Worm (Caenorhabditis elegans) whole organism, L1 larva: ENCODE data around the gene W04H10.6.
"Not testable (repeated sequence)": the region's sequence is repeated elsewhere in the genome, so short reads cannot be mapped to it uniquely, and the experiment has no call there.

Experiments used
- C04F5.9 ChIP-seq: sonication (generic microtip); optimal IDR thresholded peaks from 2 replicates; lab custom pipeline; 2016; ENCODE audit warnings: missing genetic modification characterization, missing compliant biosample characterization
- C16A3.4 ChIP-seq: fragments of 150-350 bp; optimal IDR thresholded peaks from 2 replicates; lab custom pipeline; 2014; ENCODE audit warnings: missing biosample characterization, missing genetic modification characterization
- C34B4.2 ChIP-seq: sonication (generic microtip); optimal IDR thresholded peaks from 2 replicates; lab custom pipeline; 2017; ENCODE audit warnings: mild to moderate bottlenecking, missing genetic modification characterization, missing compliant biosample characterization
- F16B12.6 ChIP-seq: fragments of 150-350 bp; optimal IDR thresholded peaks from 2 replicates; lab custom pipeline; 2014; ENCODE audit warnings: missing biosample characterization, missing genetic modification characterization
- ceh-63 ChIP-seq: fragments of 200-800 bp; sonication (Bioruptor generic); optimal IDR thresholded peaks from 2 replicates; lab custom pipeline; 2018; ENCODE audit warnings: mild to moderate bottlenecking, missing genetic modification characterization, missing compliant biosample characterization
- ceh-8 ChIP-seq: fragments of 200-800 bp; sonication (Bioruptor generic); optimal IDR thresholded peaks from 2 replicates; lab custom pipeline; 2018; ENCODE audit warnings: mild to moderate bottlenecking, missing genetic modification characterization, moderate library complexity, missing compliant biosample characterization
- ces-1 ChIP-seq: fragments of 150-350 bp; optimal IDR thresholded peaks from 2 replicates; lab custom pipeline; 2014; ENCODE audit warnings: missing biosample characterization, missing genetic modification reagents, missing genetic modification characterization
- efl-1 ChIP-seq, 4 experiments: fragments of 150-350 bp; optimal IDR thresholded peaks in 3 of 4; peaks in 1 of 4; 1 replicate in 1 of 4; 2 replicates in 3 of 4; lab custom pipeline; 2014; ENCODE audit warnings: missing biosample characterization in 2 of 4, missing genetic modification characterization in 2 of 4, missing genetic modification reagents in 2 of 4
- egl-13 ChIP-seq: sonication (generic microtip); optimal IDR thresholded peaks from 2 replicates; lab custom pipeline; 2016; ENCODE audit warnings: missing genotype, missing genetic modification reagents, missing genetic modification characterization, missing compliant biosample characterization
- elt-2 ChIP-seq: sonication (generic microtip); optimal IDR thresholded peaks from 2 replicates; lab custom pipeline; 2016; ENCODE audit warnings: missing genetic modification characterization, mild to moderate bottlenecking, inconsistent platforms, missing compliant biosample characterization, missing genetic modification reagents
- fkh-10 ChIP-seq: sonication (generic microtip); optimal IDR thresholded peaks from 2 replicates; lab custom pipeline; 2017; ENCODE audit warnings: missing biosample characterization, missing genetic modification reagents, missing genetic modification characterization
- fkh-8 ChIP-seq: sonication (generic microtip); optimal IDR thresholded peaks from 2 replicates; lab custom pipeline; 2016; ENCODE audit warnings: mild to moderate bottlenecking, missing genetic modification characterization, missing compliant biosample characterization
- hlh-17 ChIP-seq: fragments of 200-800 bp; sonication (Bioruptor generic); optimal IDR thresholded peaks from 2 replicates; lab custom pipeline; 2018; ENCODE audit warnings: missing genetic modification characterization, mild to moderate bottlenecking, missing compliant biosample characterization, moderate library complexity, borderline replicate concordance
- irx-1 ChIP-seq: sonication (generic microtip); optimal IDR thresholded peaks from 2 replicates; lab custom pipeline; 2016; ENCODE audit warnings: missing genetic modification characterization, missing compliant biosample characterization
- jun-1 ChIP-seq: fragments of 150-350 bp; optimal IDR thresholded peaks from 2 replicates; lab custom pipeline; 2014; ENCODE audit warnings: missing biosample characterization, missing genetic modification reagents, missing genetic modification characterization
- lin-13 ChIP-seq: fragments of 150-350 bp; optimal IDR thresholded peaks from 2 replicates; lab custom pipeline; 2014; ENCODE audit warnings: missing biosample characterization, missing genetic modification reagents, missing genetic modification characterization
- lin-35 ChIP-seq, 2 experiments: fragments of 150-350 bp; optimal IDR thresholded peaks; 2 replicates each; lab custom pipeline; 2014; ENCODE audit warnings: missing biosample characterization in 2 of 2, missing genetic modification characterization in 2 of 2, missing genetic modification reagents in 2 of 2
- mdl-1 ChIP-seq, 2 experiments: fragments of 150-350 bp; optimal IDR thresholded peaks; 2 replicates each; lab custom pipeline; 2014 to 2017; ENCODE audit warnings: missing biosample characterization in 2 of 2, missing genetic modification characterization in 2 of 2, inconsistent platforms in 1 of 2
- mef-2 ChIP-seq: fragments of 150-350 bp; optimal IDR thresholded peaks from 2 replicates; lab custom pipeline; 2014; ENCODE audit warnings: missing biosample characterization, missing genetic modification characterization
- mep-1 ChIP-seq: fragments of 150-350 bp; optimal IDR thresholded peaks from 2 replicates; lab custom pipeline; 2014; ENCODE audit warnings: missing biosample characterization, missing genetic modification characterization
- nhr-12 ChIP-seq: sonication (generic microtip); optimal IDR thresholded peaks from 2 replicates; lab custom pipeline; 2017; ENCODE audit warnings: missing biosample characterization, missing genetic modification characterization
- nhr-19 ChIP-seq: fragments of 200-800 bp; sonication (Bioruptor generic); conservative IDR thresholded peaks from 2 replicates; pipeline ENCODE4 v1.3.6; 2022; ENCODE audit warnings: missing genetic modification characterization, missing compliant biosample characterization
- nhr-20 ChIP-seq: sonication (generic microtip); optimal IDR thresholded peaks from 2 replicates; lab custom pipeline; 2016; ENCODE audit warnings: mild to moderate bottlenecking, missing genetic modification characterization, missing compliant biosample characterization
- nhr-76 ChIP-seq: sonication (generic microtip); optimal IDR thresholded peaks from 2 replicates; lab custom pipeline; 2017; ENCODE audit warnings: missing biosample characterization, missing genetic modification characterization
- nhr-84 ChIP-seq: sonication (generic microtip); optimal IDR thresholded peaks from 2 replicates; lab custom pipeline; 2017; ENCODE audit warnings: missing biosample characterization, missing genetic modification characterization
- pqm-1 ChIP-seq: sonication (generic microtip); optimal IDR thresholded peaks from 3 replicates; lab custom pipeline; 2017; ENCODE audit warnings: missing biosample characterization, missing genetic modification characterization
- rnt-1 ChIP-seq: sonication (generic microtip); optimal IDR thresholded peaks from 2 replicates; lab custom pipeline; 2016; ENCODE audit warnings: mild to moderate bottlenecking, missing genetic modification characterization, moderate library complexity, missing compliant biosample characterization
- skn-1 ChIP-seq: fragments of 150-350 bp; optimal IDR thresholded peaks from 2 replicates; lab custom pipeline; 2014; ENCODE audit warnings: missing biosample characterization, missing genetic modification characterization
- sptf-1 ChIP-seq: fragments of 150-350 bp; optimal IDR thresholded peaks from 2 replicates; lab custom pipeline; 2014; ENCODE audit warnings: missing biosample characterization, missing genetic modification characterization
- sup-37 ChIP-seq: fragments of 200-800 bp; sonication (Bioruptor generic); optimal IDR thresholded peaks from 2 replicates; lab custom pipeline; 2018; ENCODE audit warnings: mild to moderate bottlenecking, missing genetic modification characterization, missing compliant biosample characterization
- swsn-7 ChIP-seq: sonication (generic microtip); optimal IDR thresholded peaks from 2 replicates; lab custom pipeline; 2016; ENCODE audit warnings: missing genetic modification characterization, missing compliant biosample characterization
- tbx-2 ChIP-seq: sonication (generic microtip); optimal IDR thresholded peaks from 2 replicates; lab custom pipeline; 2016; ENCODE audit warnings: missing genetic modification characterization, missing compliant biosample characterization
- unc-130 ChIP-seq: fragments of 150-350 bp; optimal IDR thresholded peaks from 2 replicates; lab custom pipeline; 2017; ENCODE audit warnings: missing biosample characterization, missing genetic modification characterization, inconsistent platforms
- unc-30 ChIP-seq: sonication (generic microtip); optimal IDR thresholded peaks from 2 replicates; lab custom pipeline; 2017; ENCODE audit warnings: missing biosample characterization, missing genetic modification characterization

The W04H10.6 gene

DNA sequence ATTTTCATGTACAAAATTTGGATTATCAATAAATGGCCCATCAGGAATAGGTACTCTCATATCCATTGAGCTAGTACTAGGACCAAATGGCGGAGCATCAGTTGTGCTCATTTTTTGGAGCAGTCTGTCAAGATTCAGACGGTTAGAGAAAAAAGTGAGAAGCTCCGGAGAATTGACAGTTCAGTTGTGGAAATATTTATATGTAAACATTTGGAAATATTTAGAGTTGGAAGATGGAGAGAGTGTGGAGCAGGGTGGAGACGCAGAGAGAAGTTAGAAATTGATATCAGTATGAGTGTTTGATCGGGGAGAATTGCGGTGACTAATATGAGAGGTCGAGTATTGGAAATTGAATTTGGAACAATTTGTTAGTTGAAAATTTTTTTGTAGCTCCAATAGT is 12.9 kb upstream of the W04H10.6 start:
- TF ChIP-seq jun-1 (tag; lab: Kevin White, UChicago): no peak
- peak in 1 of 2 experiments; percentile 18 for TF ChIP-seq lin-35 (GFP tag; optimal IDR thresholded peaks at IDR 0.05; lab: Kevin White, UChicago)
- TF ChIP-seq elt-2 (tag; lab: Kevin White, UChicago): peak; percentile 15
- TF ChIP-seq tbx-2 (tag; lab: Kevin White, UChicago): no peak
- no peak for TF ChIP-seq swsn-7 (tag; lab: Kevin White, UChicago)
- no peak for TF ChIP-seq nhr-84
- TF ChIP-seq C04F5.9 (tag; lab: Kevin White, UChicago): no peak
- no peak for TF ChIP-seq ceh-8 (GFP tag; lab: Kevin White, UChicago)
- no peak for TF ChIP-seq unc-130 (tag; lab: Kevin White, UChicago)
- TF ChIP-seq mep-1 (tag; lab: Kevin White, UChicago): no peak
- no peak for TF ChIP-seq nhr-76 (tag; lab: Kevin White, UChicago)
- TF ChIP-seq sptf-1 (tag; lab: Kevin White, UChicago): no peak

DNA sequence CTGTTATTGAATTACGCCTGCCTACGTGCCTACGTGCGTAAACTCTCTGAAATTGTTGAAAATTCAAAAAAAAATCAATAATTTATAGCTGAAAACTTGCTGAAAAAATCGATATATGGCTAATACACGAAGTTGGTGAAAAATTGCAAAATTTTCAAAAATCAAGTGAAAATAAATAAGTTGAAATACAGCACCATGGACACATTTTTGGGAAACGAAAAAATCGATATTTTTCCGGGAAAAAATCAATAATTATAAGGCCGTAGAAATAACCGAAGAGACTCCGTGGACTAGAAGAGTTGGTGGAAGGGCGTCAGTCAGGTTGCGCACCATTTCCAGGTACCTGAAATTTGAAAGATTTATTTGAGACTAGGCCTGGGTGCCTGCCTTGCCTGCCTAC is 6.5 kb upstream of the W04H10.6 start:
- TF ChIP-seq mdl-1 (tag; optimal IDR thresholded peaks at IDR 0.05; lab: Kevin White, UChicago) (no peak), unc-30 (tag; lab: Kevin White, UChicago) (no peak), F16B12.6 (no peak), pqm-1 (tag; lab: Kevin White, UChicago) (no peak), ceh-63 (GFP tag; lab: Kevin White, UChicago) (no peak), ceh-8 (GFP tag; lab: Kevin White, UChicago) (no peak), efl-1 (optimal IDR thresholded peaks at IDR 0.05; lab: Kevin White, UChicago) (no peak), efl-1 (GFP tag; optimal IDR thresholded peaks at IDR 0.05 in 1 of 2; lab: Kevin White, UChicago) (no peak), nhr-20 (tag; lab: Kevin White, UChicago) (no peak), nhr-19 (no peak), fkh-8 (tag; lab: Kevin White, UChicago) (no peak), sup-37 (GFP tag; lab: Kevin White, UChicago) (no peak), nhr-12 (tag; lab: Kevin White, UChicago) (no peak), C16A3.4 (no peak), rnt-1 (tag; lab: Kevin White, UChicago) (no peak), ces-1 (GFP tag; lab: Kevin White, UChicago) (no peak)

DNA sequence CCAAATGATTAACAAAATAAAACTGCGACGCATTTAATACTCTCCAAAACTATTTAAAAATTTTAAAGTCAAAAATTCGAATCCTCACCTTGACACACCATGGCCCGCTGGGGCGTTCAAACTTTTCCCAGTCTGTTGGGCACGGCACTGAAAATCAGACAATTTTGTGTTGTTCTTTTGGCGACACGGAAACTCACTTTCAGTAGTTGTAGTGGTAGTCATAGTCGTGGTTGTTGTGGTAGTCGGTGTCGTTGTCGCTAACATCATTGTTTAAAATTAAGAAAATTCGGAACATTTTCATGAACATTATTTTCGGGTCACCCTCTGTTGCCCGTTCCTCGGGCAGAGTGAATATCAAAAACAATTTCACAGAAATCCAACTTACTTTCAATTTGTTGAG is 4.1 kb upstream of the W04H10.6 start, which contains the start of gene clec-118:
Gene clec-118, minus strand, starts transcription at position 101 of the 400 bp plus-strand sequence.
- not testable (repeated sequence) for TF ChIP-seq swsn-7 (tag; lab: Kevin White, UChicago); irx-1 (tag; lab: Kevin White, UChicago); lin-13 (GFP tag; lab: Kevin White, UChicago)

DNA sequence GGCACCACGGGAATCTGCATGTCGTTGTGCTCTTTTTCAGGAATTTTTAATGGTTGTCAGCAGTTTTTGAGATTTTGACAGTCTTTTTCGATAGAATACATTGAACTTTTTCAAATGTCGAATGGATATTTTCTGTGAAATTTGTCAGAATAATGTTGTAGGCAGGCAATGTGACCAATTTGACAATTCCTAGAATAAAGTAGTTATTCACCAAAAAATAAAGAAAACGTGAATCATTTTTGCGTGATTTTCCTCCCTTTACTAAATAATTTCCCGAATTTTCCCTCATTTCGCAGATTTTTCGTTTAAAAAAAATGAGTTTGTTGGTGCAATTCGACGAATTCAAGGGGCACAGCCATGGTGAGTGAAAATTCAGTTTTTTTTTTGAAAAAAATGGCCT is 516 bp upstream of the W04H10.6 start, which contains the start of gene W04H10.1:
Gene W04H10.1, plus strand, starts transcription at position 301 of the 400 bp plus-strand sequence.
- TF ChIP-seq ceh-8 (GFP tag; lab: Kevin White, UChicago) (no peak), egl-13 (tag; lab: Kevin White, UChicago) (no peak), fkh-8 (tag; lab: Kevin White, UChicago) (no peak), mef-2 (tag; lab: Kevin White, UChicago) (no peak)

DNA sequence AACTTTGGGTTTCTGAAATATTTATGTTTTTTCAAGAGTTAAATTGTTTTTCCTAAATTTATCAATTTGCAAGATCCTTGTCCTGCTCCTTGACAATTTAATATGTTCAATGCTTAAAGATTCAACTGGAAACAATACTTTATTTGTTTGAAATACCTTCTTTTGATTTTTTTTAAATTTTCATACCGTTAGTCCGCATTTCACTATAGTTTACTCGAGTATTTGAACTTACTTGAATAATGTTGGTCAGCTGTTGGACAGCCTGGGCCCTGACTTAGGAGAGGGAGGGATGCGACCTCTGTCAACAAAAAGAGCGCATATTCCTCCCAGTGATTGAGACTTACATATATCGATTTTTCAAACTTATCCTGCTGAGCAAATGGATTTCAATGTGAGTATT is 2.2 kb downstream of the W04H10.6 start, which contains the start of gene W04H10.5:
Gene W04H10.5, plus strand, starts transcription at position 301 of the 400 bp plus-strand sequence.
- TF ChIP-seq efl-1 (optimal IDR thresholded peaks at IDR 0.05; lab: Kevin White, UChicago) (no peak), efl-1 (GFP tag; optimal IDR thresholded peaks at IDR 0.05 in 1 of 2; lab: Kevin White, UChicago) (no peak), fkh-10 (GFP tag; lab: Kevin White, UChicago) (no peak), nhr-19 (no peak), hlh-17 (no peak), F16B12.6 (no peak), skn-1 (tag; lab: Kevin White, UChicago) (no peak), C34B4.2 (tag; lab: Kevin White, UChicago) (no peak)
